Fruit fly (Drosophila melanogaster) whole organism, larva: Measurements from ENCODE around the gene CG13838.

ENCODE experiments used
- noc ChIP-seq: fragments of 200-800 bp; sonication (Bioruptor generic); optimal IDR thresholded peaks from 3 replicates; lab custom pipeline; 2019; ENCODE audit warnings: missing biosample characterization, mild to moderate bottlenecking, missing genetic modification characterization, moderate library complexity

The CG13838 gene

dm6 chr3R:23081265-23081664, 39.2 kb downstream of the CG13838 start:
- no peak for TF ChIP-seq noc

- TF ChIP-seq noc: no peak
These were observed 46.2 kb downstream of the CG13838 start for dm6 chr3R:23088252-23088651.

dm6 chr3R:23091586-23092228, 49.7 kb downstream of the CG13838 start, which contains the start of the genes CG17110 and CG6726:
Gene CG17110 (plus strand): TSS chr3R:23091724.
Gene CG6726 (plus strand): TSS chr3R:23091724.
- peak; percentile 39 for TF ChIP-seq noc
